1 fruit fly cellular context compared by ENCODE assay signal in the genomic region with DNA sequence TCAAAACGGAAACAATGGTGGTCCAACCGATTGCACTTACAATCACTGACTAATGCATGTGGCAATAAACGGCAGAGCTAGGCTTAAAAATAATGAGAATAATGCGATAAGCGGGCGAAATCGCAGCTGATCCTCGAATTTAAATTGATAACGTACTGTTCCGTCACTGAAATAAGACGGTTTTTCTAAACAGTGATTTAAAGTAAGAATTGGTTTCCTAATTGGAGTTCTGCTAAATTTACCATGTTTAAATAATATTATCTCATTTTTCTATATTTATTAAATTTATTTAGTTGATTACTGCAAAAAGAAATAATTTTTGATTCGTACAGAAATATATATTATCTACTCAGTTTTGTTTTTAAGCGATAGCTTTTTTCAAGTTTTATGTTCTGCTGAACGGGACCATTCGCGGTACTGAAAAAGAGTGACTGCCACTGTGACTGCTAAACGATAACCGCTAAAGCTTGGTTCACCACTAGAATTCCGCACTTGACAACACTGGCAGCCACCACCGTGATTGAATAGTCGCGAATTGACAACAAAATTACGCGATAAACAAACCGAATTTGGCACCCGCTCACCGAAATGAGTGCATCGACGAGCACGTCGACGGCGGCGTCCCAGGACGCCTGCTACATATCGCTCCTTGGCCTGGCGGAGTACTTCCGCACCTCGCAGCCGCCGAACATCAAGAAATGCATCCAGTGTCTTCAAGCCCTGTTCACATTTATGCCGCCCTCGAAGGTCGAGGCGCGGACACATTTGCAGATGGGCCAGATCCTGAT.
TF ChIP-seq lines count a peak whose summit lies in the region.

A gene (minus strand): TSS at position 51 of the 788 bp plus-strand sequence.
A gene (plus strand): TSS at position 493 of the 788 bp plus-strand sequence.

TF ChIP-seq in whole organism, embryonic, 481 proteins besides CTCF, POLR2A, EP300 and RAD21 (continued from another document and continues in another):
- TF ChIP-seq dm (GFP tag; optimal IDR thresholded peaks at IDR 0.05; lab: Kevin White, UChicago) (peak; percentile 49), Mrtf (GFP tag; IDR thresholded peaks at IDR 0.05; lab: Robert Waterston, UW) (peak; percentile 69; the same call in 2 of the 3 replicates), usp (GFP tag; optimal IDR thresholded peaks at IDR 0.05; lab: Kevin White, UChicago) (no peak), Fer3 (tag; optimal IDR thresholded peaks at IDR 0.05; lab: Kevin White, UChicago) (peak; percentile 53), slou (GFP tag; optimal IDR thresholded peaks at IDR 0.05; lab: Kevin White, UChicago) (no peak), inv (GFP tag; IDR thresholded peaks at IDR 0.05; lab: Robert Waterston, UW; ENCODE audit: partially characterized antibody) (peak; percentile 49; the same call in 1 of the 2 replicates), so (GFP tag; IDR thresholded peaks at IDR 0.05; lab: Robert Waterston, UW) (peak; percentile 52; the same call in 1 of the 3 replicates), klu (GFP tag; IDR thresholded peaks at IDR 0.05; lab: Robert Waterston, UW) (peak; percentile 69), bbx (GFP tag; IDR thresholded peaks at IDR 0.05; lab: Robert Waterston, UW; ENCODE audit: partially characterized antibody) (peak; percentile 59; the same call in 1 of the 2 replicates), CG31365 (tag; optimal IDR thresholded peaks at IDR 0.05; lab: Kevin White, UChicago) (no peak), bigmax (GFP tag; optimal IDR thresholded peaks at IDR 0.05; lab: Kevin White, UChicago) (no peak), sisA (GFP tag; IDR thresholded peaks at IDR 0.05; lab: Robert Waterston, UW) (peak; percentile 62), CG2129 (GFP tag; IDR thresholded peaks at IDR 0.05; lab: Robert Waterston, UW; ENCODE audit: partially characterized antibody) (no peak; the same call in 1 of the 2 replicates), CG14667 (GFP tag; IDR thresholded peaks at IDR 0.05; lab: Robert Waterston, UW) (peak; percentile 82), CG34224 (GFP tag; IDR thresholded peaks at IDR 0.05; lab: Robert Waterston, UW; ENCODE audit: partially characterized antibody) (peak; percentile 67), CG13123 (GFP tag; optimal IDR thresholded peaks at IDR 0.05; lab: Kevin White, UChicago) (peak; percentile 37), Doc2 (GFP tag; IDR thresholded peaks at IDR 0.05; lab: Robert Waterston, UW) (no peak), mirr (GFP tag; optimal IDR thresholded peaks at IDR 0.05; lab: Kevin White, UChicago) (peak; percentile 51), CG17385 (GFP tag; optimal IDR thresholded peaks at IDR 0.05; lab: Kevin White, UChicago) (peak; percentile 55), CG5245 (GFP tag; optimal IDR thresholded peaks at IDR 0.05; lab: Kevin White, UChicago) (peak; percentile 55), CG7357 (GFP tag; IDR thresholded peaks at IDR 0.05; lab: Robert Waterston, UW) (no peak), psq (GFP tag; optimal IDR thresholded peaks at IDR 0.05; lab: Kevin White, UChicago) (no peak), CG6175 (GFP tag; IDR thresholded peaks at IDR 0.05; lab: Robert Waterston, UW) (peak; percentile 53; the same call in 1 of the 3 replicates), vfl (GFP tag; optimal IDR thresholded peaks at IDR 0.05; lab: Kevin White, UChicago) (peak; percentile 45), CG12155 (GFP tag; optimal IDR thresholded peaks at IDR 0.05; lab: Kevin White, UChicago) (peak; percentile 64), fru (optimal IDR thresholded peaks at IDR 0.05; lab: Kevin White, UChicago) (no peak), CG18011 (GFP tag; optimal IDR thresholded peaks at IDR 0.05; lab: Kevin White, UChicago) (peak; percentile 23), PHDP (tag; optimal IDR thresholded peaks at IDR 0.05; lab: Kevin White, UChicago) (peak; percentile 33), chinmo (GFP tag; IDR thresholded peaks at IDR 0.05; lab: Robert Waterston, UW; ENCODE audit: partially characterized antibody) (0 out of 4 replicates have a peak, but pooled peaks have one; percentile 52), lola (GFP tag; optimal IDR thresholded peaks at IDR 0.05; lab: Kevin White, UChicago) (peak in 1 of 3 experiments; percentile 32), dati (GFP tag; IDR thresholded peaks at IDR 0.05; lab: Robert Waterston, UW) (no peak), vvl (GFP tag; IDR thresholded peaks at IDR 0.05; lab: Robert Waterston, UW) (peak; percentile 83), ase (GFP tag; IDR thresholded peaks at IDR 0.05; lab: Robert Waterston, UW) (peak; percentile 42; the same call in 1 of the 3 replicates), Eip74EF (GFP tag; optimal IDR thresholded peaks at IDR 0.05; lab: Kevin White, UChicago) (no peak), toy (GFP tag; IDR thresholded peaks at IDR 0.05; lab: Robert Waterston, UW) (no peak; the same call in 1 of the 2 replicates), trem (tag; optimal IDR thresholded peaks at IDR 0.05; lab: Kevin White, UChicago) (peak; percentile 49), CG7556 (GFP tag; optimal IDR thresholded peaks at IDR 0.05; lab: Kevin White, UChicago) (peak; percentile 59), gsb-n (tag; optimal IDR thresholded peaks at IDR 0.05; lab: Kevin White, UChicago) (no peak), CG17361 (GFP tag; IDR thresholded peaks at IDR 0.05; lab: Robert Waterston, UW) (peak; percentile 79; the same call in 2 of the 3 replicates), Gug (GFP tag; IDR thresholded peaks at IDR 0.05; lab: Robert Waterston, UW) (peak; percentile 88), oc (tag; optimal IDR thresholded peaks at IDR 0.05; lab: Kevin White, UChicago) (no peak), Stat92E (GFP tag; optimal IDR thresholded peaks at IDR 0.05; lab: Kevin White, UChicago) (no peak), zfh2 (GFP tag; optimal IDR thresholded peaks at IDR 0.05; lab: Kevin White, UChicago) (peak; percentile 77), row (GFP tag; IDR thresholded peaks at IDR 0.05; lab: Robert Waterston, UW) (peak; percentile 97), disco-r (GFP tag; optimal IDR thresholded peaks at IDR 0.05; lab: Kevin White, UChicago) (peak; percentile 1), CG8478 (optimal IDR thresholded peaks at IDR 0.05; lab: Kevin White, UChicago) (no peak), bowl (GFP tag; IDR thresholded peaks at IDR 0.05; lab: Robert Waterston, UW) (no peak), Lhr (GFP tag; optimal IDR thresholded peaks at IDR 0.05; lab: Kevin White, UChicago) (peak; percentile 34), ERR (GFP tag; optimal IDR thresholded peaks at IDR 0.05; lab: Kevin White, UChicago) (no peak), Sin3A (optimal IDR thresholded peaks at IDR 0.05; lab: Kevin White, UChicago) (peak; percentile 61), Bdp1 (GFP tag; optimal IDR thresholded peaks at IDR 0.05; lab: Kevin White, UChicago) (peak; percentile 56), Lpt (GFP tag; optimal IDR thresholded peaks at IDR 0.05; lab: Kevin White, UChicago) (no peak), CG18764 (GFP tag; optimal IDR thresholded peaks at IDR 0.05; lab: Kevin White, UChicago) (peak; percentile 48), CG10209 (GFP tag; optimal IDR thresholded peaks at IDR 0.05; lab: Kevin White, UChicago) (peak; percentile 40), phol (tag; optimal IDR thresholded peaks at IDR 0.05; lab: Kevin White, UChicago) (peak; percentile 64), CG9876 (GFP tag; optimal IDR thresholded peaks at IDR 0.05; lab: Kevin White, UChicago) (peak; percentile 58), Bteb2 (GFP tag; optimal IDR thresholded peaks at IDR 0.05; lab: Kevin White, UChicago) (peak; percentile 21), CG8924 (tag; optimal IDR thresholded peaks at IDR 0.05; lab: Kevin White, UChicago) (peak; percentile 46), CG12071 (GFP tag; optimal IDR thresholded peaks at IDR 0.05; lab: Kevin White, UChicago) (no peak), CG2202 (tag; optimal IDR thresholded peaks at IDR 0.05; lab: Kevin White, UChicago) (no peak), gsb (GFP tag; IDR thresholded peaks at IDR 0.05; lab: Robert Waterston, UW) (peak; percentile 47; the same call in 1 of the 2 replicates), CG43689 (GFP tag; IDR thresholded peaks at IDR 0.05; lab: Robert Waterston, UW) (no peak), prd (optimal IDR thresholded peaks at IDR 0.05; lab: Kevin White, UChicago) (no peak), prd (GFP tag; IDR thresholded peaks at IDR 0.05; lab: Robert Waterston, UW) (peak; percentile 80), ems (GFP tag; optimal IDR thresholded peaks at IDR 0.05; lab: Kevin White, UChicago) (peak; percentile 61), Ravus (GFP tag; IDR thresholded peaks at IDR 0.05; lab: Robert Waterston, UW) (peak; percentile 32), CG10274 (GFP tag; optimal IDR thresholded peaks at IDR 0.05; lab: Kevin White, UChicago) (no peak), pfk (GFP tag; optimal IDR thresholded peaks at IDR 0.05; lab: Kevin White, UChicago) (no peak), crc (GFP tag; optimal IDR thresholded peaks at IDR 0.05; lab: Kevin White, UChicago) (no peak), CG1602 (GFP tag; optimal IDR thresholded peaks at IDR 0.05; lab: Kevin White, UChicago) (peak; percentile 43), Rfx (GFP tag; IDR thresholded peaks at IDR 0.05; lab: Robert Waterston, UW) (peak; percentile 92), Sry-δ (GFP tag; optimal IDR thresholded peaks at IDR 0.05; lab: Kevin White, UChicago) (peak; percentile 90), emc (GFP tag; optimal IDR thresholded peaks at IDR 0.05; lab: Kevin White, UChicago) (no peak), CG12236 (GFP tag; optimal IDR thresholded peaks at IDR 0.05; lab: Kevin White, UChicago) (no peak), chif (GFP tag; optimal IDR thresholded peaks at IDR 0.05; lab: Kevin White, UChicago) (peak; percentile 39 to 55), Trl (optimal IDR thresholded peaks at IDR 0.05; lab: Kevin White, UChicago) (no peak), Trl (GFP tag; optimal IDR thresholded peaks at IDR 0.05; lab: Kevin White, UChicago) (peak; percentile 70), CkIIα-i1 (GFP tag; IDR thresholded peaks at IDR 0.05; lab: Robert Waterston, UW) (no peak), Asciz (GFP tag; optimal IDR thresholded peaks at IDR 0.05; lab: Kevin White, UChicago) (no peak), schlank (tag; optimal IDR thresholded peaks at IDR 0.05; lab: Kevin White, UChicago) (peak; percentile 7), CG4617 (GFP tag; optimal IDR thresholded peaks at IDR 0.05; lab: Kevin White, UChicago; ENCODE audit: borderline replicate concordance) (peak; percentile 74), CG13424 (tag; optimal IDR thresholded peaks at IDR 0.05; lab: Kevin White, UChicago) (peak; percentile 60), CG8388 (GFP tag; optimal IDR thresholded peaks at IDR 0.05; lab: Kevin White, UChicago) (peak; percentile 49), MTF-1 (GFP tag; optimal IDR thresholded peaks at IDR 0.05; lab: Kevin White, UChicago; ENCODE audit: borderline replicate concordance) (peak; percentile 4), Oaz (GFP tag; IDR thresholded peaks at IDR 0.05; lab: Robert Waterston, UW) (peak; percentile 35; the same call in 1 of the 2 replicates), corto (GFP tag; optimal IDR thresholded peaks at IDR 0.05; lab: Kevin White, UChicago) (no peak), CG17912 (GFP tag; optimal IDR thresholded peaks at IDR 0.05; lab: Kevin White, UChicago) (peak; percentile 26), eyg (GFP tag; optimal IDR thresholded peaks at IDR 0.05; lab: Kevin White, UChicago) (peak; percentile 37), CG8359 (GFP tag; optimal IDR thresholded peaks at IDR 0.05; lab: Kevin White, UChicago; ENCODE audit: borderline replicate concordance) (no peak), CG6765 (GFP tag; optimal IDR thresholded peaks at IDR 0.05; lab: Kevin White, UChicago) (no peak), sc (optimal IDR thresholded peaks at IDR 0.05; lab: Kevin White, UChicago) (no peak), sc (GFP tag; optimal IDR thresholded peaks at IDR 0.05; lab: Kevin White, UChicago) (no peak), CG11247 (GFP tag; IDR thresholded peaks at IDR 0.05; lab: Robert Waterston, UW) (peak; percentile 82), Ets65A (GFP tag; lab: Kevin White, UChicago) (peak; percentile 97), Camta (GFP tag; optimal IDR thresholded peaks at IDR 0.05; lab: Kevin White, UChicago) (peak; percentile 36), Atf3 (GFP tag; optimal IDR thresholded peaks at IDR 0.05; lab: Kevin White, UChicago) (no peak), wek (GFP tag; optimal IDR thresholded peaks at IDR 0.05; lab: Kevin White, UChicago) (no peak), twi (tag; optimal IDR thresholded peaks at IDR 0.05; lab: Kevin White, UChicago) (no peak), Gsc (GFP tag; IDR thresholded peaks at IDR 0.05; lab: Robert Waterston, UW) (peak; percentile 30; the same call in 1 of the 2 replicates), E2f2 (GFP tag; IDR thresholded peaks at IDR 0.05; lab: Robert Waterston, UW) (peak; percentile 47; the same call in 1 of the 2 replicates), MBD-R2 (GFP tag; IDR thresholded peaks at IDR 0.05; lab: Robert Waterston, UW) (peak; percentile 97), stc (GFP tag; IDR thresholded peaks at IDR 0.05; lab: Robert Waterston, UW) (peak; percentile 56; the same call in 1 of the 2 replicates), tna (GFP tag; IDR thresholded peaks at IDR 0.05; lab: Robert Waterston, UW; ENCODE audit: partially characterized antibody) (peak; percentile 39; the same call in 1 of the 2 replicates), H2.0 (GFP tag; IDR thresholded peaks at IDR 0.05; lab: Robert Waterston, UW) (peak; percentile 67), wor (GFP tag; IDR thresholded peaks at IDR 0.05; lab: Robert Waterston, UW) (no peak), CG11723 (GFP tag; optimal IDR thresholded peaks at IDR 0.05; lab: Kevin White, UChicago) (no peak), cg (GFP tag; optimal IDR thresholded peaks at IDR 0.05; lab: Kevin White, UChicago) (no peak), CG11504 (tag; optimal IDR thresholded peaks at IDR 0.05; lab: Kevin White, UChicago) (no peak), CG4282 (GFP tag; optimal IDR thresholded peaks at IDR 0.05; lab: Kevin White, UChicago) (peak; percentile 52), Bgb (GFP tag; IDR thresholded peaks at IDR 0.05; lab: Robert Waterston, UW; ENCODE audit: partially characterized antibody) (peak; percentile 79), odd (GFP tag; optimal IDR thresholded peaks at IDR 0.05; lab: Kevin White, UChicago) (no peak), tin (GFP tag; optimal IDR thresholded peaks at IDR 0.05; lab: Kevin White, UChicago) (peak; percentile 69), CG12769 (tag; optimal IDR thresholded peaks at IDR 0.05; lab: Kevin White, UChicago) (no peak), CG1792 (GFP tag; optimal IDR thresholded peaks at IDR 0.05; lab: Kevin White, UChicago) (no peak), fd96Cb (tag; optimal IDR thresholded peaks at IDR 0.05; lab: Kevin White, UChicago) (peak; percentile 28), Pdp1 (GFP tag; optimal IDR thresholded peaks at IDR 0.05; lab: Kevin White, UChicago) (peak; percentile 35 to 73), CG9437 (GFP tag; optimal IDR thresholded peaks at IDR 0.05; lab: Kevin White, UChicago) (peak; percentile 38), wdn (GFP tag; IDR thresholded peaks at IDR 0.05; lab: Robert Waterston, UW) (peak; percentile 76), CG16813 (GFP tag; IDR thresholded peaks at IDR 0.05; lab: Robert Waterston, UW; ENCODE audit: partially characterized antibody) (peak; percentile 69)
